Fruit fly (Drosophila melanogaster): ENCODE data around the gene CG15822.

CG15822 gene

DNA sequence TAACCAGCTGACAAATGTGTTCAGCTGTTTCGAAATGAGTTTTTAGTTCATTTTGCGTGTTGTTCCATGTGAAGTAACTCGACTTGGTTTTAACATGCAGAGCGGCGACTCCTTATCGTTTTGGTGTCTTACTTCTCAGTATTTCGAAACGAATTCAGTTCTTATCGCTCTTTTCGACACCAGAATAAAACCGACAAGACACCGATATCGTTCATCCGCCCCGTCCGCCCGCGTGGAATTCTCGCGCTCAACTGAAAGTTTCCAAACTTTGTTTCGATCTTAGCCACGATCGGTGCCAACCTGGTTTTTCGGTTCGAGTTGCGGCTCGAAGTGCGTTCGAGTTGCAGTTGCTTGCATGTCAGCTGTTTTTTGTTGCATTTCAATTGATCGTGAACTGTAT lies at the start of gene CG15822:
Gene CG15822 (minus strand): TSS at position 256 of the 400 bp plus-strand sequence.
- TF ChIP-seq noc (tag; optimal IDR thresholded peaks at IDR 0.05): no peak

DNA sequence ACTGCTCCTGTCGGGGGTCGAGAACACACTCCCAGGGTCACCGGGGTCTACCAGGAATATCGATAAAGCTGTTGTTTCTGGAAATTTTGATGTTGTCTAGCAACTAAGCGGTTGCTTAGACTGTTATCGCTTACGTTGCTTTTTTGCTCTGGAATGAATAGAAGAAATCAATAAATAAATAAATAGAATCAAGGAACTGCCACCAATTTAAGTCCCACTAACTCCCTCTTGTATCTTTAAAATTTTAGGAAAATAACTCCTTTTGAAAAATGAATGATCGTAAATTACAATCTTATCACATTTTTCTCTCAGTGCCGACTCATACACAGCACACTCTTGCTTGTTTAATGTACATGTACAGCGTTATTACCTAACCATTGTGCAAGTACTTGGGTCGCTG lies 48.7 kb upstream of the CG15822 start, which contains the start of gene CG15878:
Gene CG15878 (minus strand): TSS at position 101 of the 400 bp plus-strand sequence.
- TF ChIP-seq noc (tag; optimal IDR thresholded peaks at IDR 0.05): no peak

DNA sequence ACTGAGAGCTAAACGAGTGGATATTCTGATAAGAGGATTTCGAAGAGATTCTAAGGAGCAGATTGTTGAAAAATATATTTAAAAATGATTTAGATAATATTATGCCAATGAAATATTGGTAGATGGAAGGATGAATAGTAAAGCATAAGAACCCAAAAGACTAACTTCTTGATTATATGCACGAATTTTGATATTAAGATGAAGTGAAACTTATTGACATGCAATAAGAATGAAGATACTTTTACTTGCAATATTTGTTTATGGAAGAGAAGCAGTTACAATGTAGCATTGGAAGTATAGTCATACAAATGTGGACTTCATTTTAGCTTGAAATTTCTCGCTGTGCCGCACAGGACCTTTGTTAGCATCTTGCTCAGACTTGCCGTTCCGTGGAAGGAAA lies 33.0 kb upstream of the CG15822 start, which contains the start of gene CG8960:
Gene CG8960 (plus strand): TSS at position 301 of the 400 bp plus-strand sequence.
- TF ChIP-seq noc (tag; optimal IDR thresholded peaks at IDR 0.05): no peak

DNA sequence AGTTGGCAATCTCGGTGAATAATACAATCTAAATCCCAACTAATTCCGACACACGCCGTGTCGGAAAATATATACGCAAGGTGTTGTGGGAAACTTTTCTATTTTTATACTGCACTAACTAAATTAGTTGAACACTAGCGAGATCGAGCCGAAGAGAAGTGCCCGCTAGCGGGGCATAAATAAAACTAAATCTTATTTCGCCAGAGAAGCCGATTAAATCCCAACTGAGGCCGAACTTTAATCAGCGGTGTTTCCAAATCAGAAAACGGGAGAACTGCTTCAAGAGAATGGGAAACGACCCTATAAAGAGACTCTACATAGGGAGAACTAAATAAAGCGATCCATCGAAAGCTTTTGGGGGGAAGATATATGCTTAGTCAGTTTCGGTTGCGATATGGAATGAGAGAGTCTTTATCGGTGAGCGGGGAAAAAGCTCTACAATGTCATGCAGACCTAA lies 28.4 kb upstream of the CG15822 start, which contains the start of gene CG5707:
Gene CG5707 (minus strand): TSS at position 228 of the 457 bp plus-strand sequence.
- TF ChIP-seq noc (tag; optimal IDR thresholded peaks at IDR 0.05): peak; percentile 60

DNA sequence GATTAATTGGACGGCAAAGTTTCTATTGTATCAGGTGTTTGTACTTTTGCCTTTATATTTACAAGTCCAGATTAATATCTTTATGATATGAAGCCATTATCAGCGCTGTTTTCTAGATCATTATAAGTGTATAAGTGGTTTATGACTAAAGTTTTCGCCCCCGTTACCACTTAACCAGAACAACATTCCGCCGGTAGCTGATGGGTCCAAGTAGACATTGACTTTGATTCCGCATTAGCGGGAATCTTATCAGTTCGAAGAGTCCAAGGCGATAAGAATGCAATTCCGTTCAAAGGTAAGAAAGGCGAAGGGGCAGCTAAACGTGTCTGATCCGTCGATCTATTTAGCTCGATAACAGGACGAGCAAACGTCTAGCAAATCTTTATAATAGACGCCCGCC lies 27.8 kb upstream of the CG15822 start:
- no peak for TF ChIP-seq noc (tag; optimal IDR thresholded peaks at IDR 0.05)

DNA sequence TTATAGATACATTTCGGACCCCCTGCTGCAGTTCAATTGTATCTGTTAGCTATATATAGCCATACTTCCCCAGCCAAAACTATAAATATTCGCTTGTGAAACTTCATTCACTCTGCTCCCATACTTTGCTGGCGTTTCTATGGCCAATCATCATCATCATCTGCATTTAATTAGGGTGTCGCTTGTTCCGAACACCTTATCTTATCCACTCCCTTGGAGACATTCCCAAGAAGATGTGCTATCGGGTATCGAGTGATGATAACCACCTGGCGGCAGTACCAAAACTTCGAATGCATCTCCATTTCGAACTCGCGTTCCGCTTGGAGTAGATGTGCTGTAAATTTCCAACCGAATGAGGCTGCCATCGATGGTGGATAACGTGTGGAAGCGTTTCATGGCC lies 22.0 kb upstream of the CG15822 start, which contains the start of gene CG13810:
Gene CG13810 (plus strand): TSS at position 301 of the 400 bp plus-strand sequence.
- TF ChIP-seq noc (tag; optimal IDR thresholded peaks at IDR 0.05): no peak

DNA sequence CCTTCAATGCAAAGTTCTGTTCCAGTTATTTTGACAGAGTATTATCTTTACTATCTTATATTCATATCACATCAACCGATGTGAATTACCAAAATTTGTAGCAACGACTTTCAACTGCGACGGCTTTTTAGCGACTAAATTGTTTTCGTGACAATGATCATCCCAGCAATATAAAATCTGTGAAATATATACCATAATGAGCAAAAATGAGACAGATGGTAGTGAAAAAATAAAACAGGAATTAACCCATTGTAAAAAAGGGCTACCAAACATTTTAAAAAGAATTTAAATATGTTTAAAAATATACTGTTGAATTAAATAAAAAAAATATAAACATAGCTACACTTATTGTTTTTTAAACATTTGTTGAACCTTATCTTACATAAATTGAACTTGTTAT lies 10.6 kb upstream of the CG15822 start, which contains the start of gene CG15820:
Gene CG15820 (minus strand): TSS at position 101 of the 400 bp plus-strand sequence.
- TF ChIP-seq noc (tag; optimal IDR thresholded peaks at IDR 0.05): no peak

DNA sequence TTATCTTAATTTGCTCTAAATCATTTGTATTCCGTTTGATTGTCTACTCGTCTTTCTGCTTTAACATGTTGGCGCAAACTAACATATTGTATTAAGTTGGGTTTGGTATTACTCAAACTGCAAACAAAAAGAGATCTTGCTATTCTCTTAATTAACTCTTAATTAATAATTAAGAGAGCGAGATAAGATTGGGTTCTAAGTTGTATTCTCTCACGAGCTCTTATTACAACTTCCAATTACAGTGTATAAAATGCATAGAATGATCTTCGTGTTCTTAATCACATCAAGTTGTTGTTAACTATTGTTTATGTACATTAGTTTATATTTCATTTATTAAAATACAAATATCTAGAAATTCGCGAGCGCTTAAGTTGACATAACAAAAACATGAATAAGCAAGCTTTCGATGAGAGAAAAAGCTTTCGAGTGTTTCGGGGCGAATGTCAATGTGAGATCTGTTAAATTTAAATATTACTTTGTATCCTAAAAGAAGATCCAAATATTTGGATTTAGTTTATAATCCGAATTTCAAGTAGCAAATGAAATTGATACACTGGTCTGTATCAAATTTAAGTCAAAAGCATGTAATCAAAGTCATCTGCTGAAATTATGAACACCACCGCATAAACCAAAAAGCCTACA lies 7.3 kb upstream of the CG15822 start, which contains the start of gene CG5704:
Gene CG5704 (minus strand): TSS at position 87 of the 642 bp plus-strand sequence.
- TF ChIP-seq noc (tag; optimal IDR thresholded peaks at IDR 0.05): no peak

DNA sequence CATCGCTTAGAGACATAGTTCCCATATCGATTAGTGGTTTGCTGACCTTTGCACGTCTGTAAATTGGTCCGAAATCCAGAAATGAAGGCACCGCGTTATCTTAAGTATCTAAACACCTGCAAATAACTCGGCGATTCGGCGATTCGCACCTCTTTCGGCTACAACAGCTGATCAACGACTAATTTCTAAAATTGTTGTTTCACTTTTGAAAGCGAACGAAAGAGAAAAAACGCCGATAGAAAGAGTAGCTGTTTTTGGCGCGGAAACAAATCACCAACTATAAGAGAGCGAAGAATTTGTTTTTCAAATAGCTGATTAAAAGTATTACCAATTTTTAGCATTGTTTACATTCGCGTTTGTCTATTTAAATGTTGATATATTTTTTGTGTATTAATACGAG lies 5.3 kb upstream of the CG15822 start, which contains the start of gene CG15879:
Gene CG15879 (minus strand): TSS at position 155 of the 400 bp plus-strand sequence.
- TF ChIP-seq noc (tag; optimal IDR thresholded peaks at IDR 0.05): no peak

DNA sequence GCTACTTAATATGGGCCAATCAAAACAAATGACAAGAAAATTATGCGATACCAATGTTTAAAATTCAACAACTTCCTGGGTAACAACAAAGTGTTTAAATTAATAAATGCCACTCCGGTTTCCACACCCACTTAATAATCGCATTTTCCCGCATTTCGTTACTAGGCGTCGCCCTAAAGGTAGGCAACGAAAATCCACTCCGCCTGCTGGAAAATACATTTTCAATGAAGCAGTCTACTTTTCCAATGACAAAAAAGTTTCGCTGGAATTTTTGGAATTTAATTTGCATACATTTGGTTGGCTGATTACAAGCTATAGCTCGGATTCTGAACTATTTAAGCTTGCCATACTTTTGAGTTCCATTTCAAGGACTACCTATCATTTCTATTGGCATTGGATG lies 3.1 kb upstream of the CG15822 start:
- TF ChIP-seq noc (tag; optimal IDR thresholded peaks at IDR 0.05): no peak

DNA sequence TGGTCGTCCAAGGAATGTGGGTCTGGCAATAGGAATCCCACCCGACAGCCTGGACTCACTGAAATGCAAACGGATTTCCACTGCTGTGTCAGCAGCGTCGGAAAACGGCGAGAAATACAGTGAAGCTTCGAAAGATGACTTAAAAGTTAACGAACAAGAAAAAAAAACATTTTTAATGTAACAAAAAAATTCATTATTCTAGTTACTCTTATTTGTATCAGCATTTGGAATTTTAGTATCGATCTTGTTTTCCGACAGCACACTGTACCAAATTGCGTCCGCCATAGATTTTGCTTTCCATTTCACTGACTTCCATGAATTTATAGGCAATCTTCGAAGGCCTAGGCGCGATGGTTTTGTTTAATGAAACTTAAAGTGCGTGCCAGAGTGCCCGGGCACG lies 1.1 kb upstream of the CG15822 start:
- TF ChIP-seq noc (tag; optimal IDR thresholded peaks at IDR 0.05): no peak

DNA sequence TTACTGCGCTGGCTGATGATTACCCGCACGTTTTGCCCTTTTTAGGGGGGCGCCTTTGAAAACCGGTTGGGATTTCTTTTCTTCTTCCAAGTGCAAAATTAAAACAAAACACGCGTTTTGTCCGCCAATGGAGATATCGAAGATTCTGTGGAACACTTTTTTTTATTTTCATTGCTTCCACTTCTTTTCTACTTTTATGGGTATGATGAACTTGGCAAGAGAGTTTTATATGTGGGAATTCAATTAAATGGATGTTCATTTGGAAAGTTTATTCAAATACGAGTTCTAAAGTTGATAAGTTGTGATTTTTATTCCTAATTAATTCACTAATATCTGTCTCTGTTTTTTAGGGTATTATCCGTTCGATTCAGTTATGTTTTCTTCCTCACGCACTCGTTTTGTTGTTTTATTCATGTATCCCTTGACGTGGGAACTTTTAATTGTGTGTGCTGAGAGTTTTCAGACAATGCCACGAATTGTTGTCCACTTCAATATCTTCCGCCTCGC lies 421 bp upstream of the CG15822 start:
- TF ChIP-seq noc (tag; optimal IDR thresholded peaks at IDR 0.05): no peak

DNA sequence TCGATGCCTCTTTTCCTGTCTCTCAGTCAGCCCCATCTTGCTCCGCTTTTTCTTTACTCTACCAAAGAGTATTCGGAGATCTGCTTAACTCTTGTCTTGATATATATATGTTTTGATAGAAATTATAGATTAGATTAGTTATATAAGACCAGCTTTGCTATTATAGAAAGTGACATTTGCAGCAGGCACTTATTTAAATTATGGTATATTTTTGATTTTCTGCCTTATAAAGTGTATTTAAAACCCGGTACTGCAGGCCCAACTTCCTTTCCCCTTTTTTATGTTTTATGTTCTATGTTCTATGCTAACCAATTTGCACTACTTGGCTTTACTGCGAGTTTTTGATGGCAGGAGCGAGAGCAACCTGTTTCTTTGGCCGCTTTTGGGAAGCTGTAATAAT lies 1.0 kb downstream of the CG15822 start:
- TF ChIP-seq noc (tag; optimal IDR thresholded peaks at IDR 0.05): no peak

DNA sequence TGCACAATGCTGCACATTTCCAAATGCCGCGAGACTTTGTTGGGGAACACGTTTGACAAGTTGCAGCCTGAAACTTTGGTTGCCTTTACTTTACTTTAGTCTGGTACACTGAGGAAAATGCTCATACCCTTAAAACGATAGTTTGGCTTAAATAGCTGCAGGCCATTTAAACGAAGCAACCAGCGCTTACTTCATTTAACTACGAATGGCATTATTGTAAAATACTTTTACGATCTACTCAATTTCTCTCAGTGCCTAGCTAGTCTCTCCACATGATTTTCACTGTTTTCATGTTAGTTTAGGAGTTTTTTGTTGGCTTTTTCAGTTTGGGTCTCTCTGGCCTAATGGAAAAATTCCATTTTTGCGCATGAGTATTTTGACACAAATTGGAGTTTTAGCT lies 1.6 kb downstream of the CG15822 start:
- no peak for TF ChIP-seq noc (tag; optimal IDR thresholded peaks at IDR 0.05)

DNA sequence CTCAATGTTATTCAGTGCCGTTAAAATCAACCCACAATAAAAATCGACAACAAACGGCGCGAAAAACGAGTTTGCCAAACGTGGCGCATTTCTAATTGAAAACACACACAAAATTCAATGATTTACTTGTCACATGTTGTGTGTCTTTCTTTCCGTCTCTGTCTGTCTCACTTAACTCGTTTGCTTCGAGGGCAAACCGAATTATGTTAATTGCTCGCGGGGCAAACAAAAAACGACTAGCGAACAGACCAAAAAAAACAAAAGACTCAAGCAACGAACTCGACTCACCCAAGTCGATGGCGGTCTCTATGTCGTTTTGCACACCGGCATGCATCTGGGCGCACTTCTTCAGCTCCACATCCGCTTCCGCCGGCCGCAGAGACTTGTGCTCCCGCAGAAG lies 3.8 kb downstream of the CG15822 start:
- TF ChIP-seq noc (tag; optimal IDR thresholded peaks at IDR 0.05): no peak

DNA sequence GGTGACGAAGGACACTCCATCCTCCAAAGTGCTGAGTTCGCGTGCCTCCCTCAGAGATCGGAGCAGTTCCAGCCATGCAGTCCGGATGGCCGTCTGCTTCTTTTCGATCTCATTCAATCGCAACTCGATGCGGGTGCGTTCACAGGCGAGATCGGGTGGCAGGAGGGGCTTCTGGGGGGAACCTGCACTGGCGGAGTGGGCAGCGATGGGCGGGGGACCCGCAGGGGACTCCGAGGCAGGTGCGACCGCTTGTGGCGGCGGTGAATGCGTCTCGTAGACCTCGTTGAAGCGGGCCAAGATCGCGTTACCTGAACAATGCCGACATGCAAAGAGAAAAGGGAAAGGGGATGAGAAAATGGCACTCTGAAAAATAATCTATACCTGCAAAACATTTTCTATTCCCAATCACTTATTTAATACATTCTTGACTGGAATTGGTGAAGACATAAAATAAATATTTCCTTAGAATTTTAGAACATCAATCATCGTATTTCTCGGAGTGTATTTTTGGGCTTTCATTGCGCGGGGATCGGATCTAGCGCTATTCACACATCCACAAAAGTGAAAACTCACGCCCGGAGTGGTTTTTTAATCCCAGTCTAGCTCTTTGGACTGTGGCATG lies 4.9 kb downstream of the CG15822 start:
- no peak for TF ChIP-seq noc (tag; optimal IDR thresholded peaks at IDR 0.05)
